Worm (Caenorhabditis elegans) whole organism, L2 larva: ENCODE results near the gene str-94.

ENCODE experiments used
- ZK546.5 ChIP-seq: sonication (generic microtip); optimal IDR thresholded peaks from 2 replicates; lab custom pipeline; 2017; ENCODE audit warnings: missing biosample characterization, missing genetic modification characterization
- alr-1 ChIP-seq: fragments of 150-350 bp; optimal IDR thresholded peaks from 2 replicates; lab custom pipeline; 2014; ENCODE audit warnings: missing biosample characterization, missing genetic modification characterization
- ama-1 ChIP-seq: fragments of 150-350 bp; optimal IDR thresholded peaks from 2 replicates; lab custom pipeline; 2018; ENCODE audit warnings: inconsistent platforms
- dmd-4 ChIP-seq: sonication (generic microtip); optimal IDR thresholded peaks from 2 replicates; lab custom pipeline; 2017; ENCODE audit warnings: missing biosample characterization, missing genetic modification characterization
- lin-13 ChIP-seq: fragments of 150-350 bp; optimal IDR thresholded peaks from 2 replicates; lab custom pipeline; 2014; ENCODE audit warnings: missing biosample characterization, missing genetic modification reagents, missing genetic modification characterization
- nhr-10 ChIP-seq: sonication (generic microtip); optimal IDR thresholded peaks from 2 replicates; lab custom pipeline; 2017; ENCODE audit warnings: missing biosample characterization, missing genetic modification characterization
- nhr-23 ChIP-seq: fragments of 150-350 bp; optimal IDR thresholded peaks from 2 replicates; lab custom pipeline; 2014; ENCODE audit warnings: missing biosample characterization, missing genetic modification reagents, missing genetic modification characterization
- skn-1 ChIP-seq: sonication (generic microtip); optimal IDR thresholded peaks from 2 replicates; lab custom pipeline; 2017; ENCODE audit warnings: missing biosample characterization, missing genetic modification characterization
- snpc-4 ChIP-seq: fragments of 150-350 bp; optimal IDR thresholded peaks from 2 replicates; lab custom pipeline; 2014; ENCODE audit warnings: missing biosample characterization, missing genetic modification characterization
- unc-39 ChIP-seq: fragments of 150-350 bp; optimal IDR thresholded peaks from 2 replicates; lab custom pipeline; 2014; ENCODE audit warnings: missing biosample characterization, missing genetic modification characterization
- unc-62 ChIP-seq: fragments of 150-350 bp; optimal IDR thresholded peaks from 2 replicates; lab custom pipeline; 2014; ENCODE audit warnings: missing biosample characterization, missing genetic modification reagents, missing genetic modification characterization

ce11 chrV:9225675-9226144 is 23.4 kb downstream of the str-94 start, which contains the start of gene F07C3.2:
- TF ChIP-seq alr-1 (tag; lab: Kevin White, UChicago) (no peak), unc-39 (no peak), ama-1 (lab: Kevin White, UChicago) (no peak), nhr-23 (tag; lab: Kevin White, UChicago) (no peak), ZK546.5 (tag; lab: Kevin White, UChicago) (no peak), snpc-4 (no peak), unc-62 (GFP tag; lab: Kevin White, UChicago) (no peak), dmd-4 (tag; lab: Kevin White, UChicago) (no peak), skn-1 (tag; lab: Kevin White, UChicago) (no peak), lin-13 (no peak), nhr-10 (no peak)
